Fruit fly (Drosophila melanogaster) whole organism, embryonic: ENCODE measurements around the gene Der-2.
A peak's percentile ranks its signal among the peaks of the same experiment; 100 is the strongest.

Source experiments
- ATbp ChIP-seq: fragments of 200-800 bp; sonication (Bioruptor generic); optimal IDR thresholded peaks from 2 replicates; lab custom pipeline; 2017; ENCODE audit warnings: missing biosample characterization, mild to moderate bottlenecking, missing genetic modification characterization, missing genetic modification reagents
- Ada2b ChIP-seq: fragments of 200-800 bp; sonication (Bioruptor generic); IDR thresholded peaks from 2 replicates; pipeline ENCODE4 v1.3.6; 2022; ENCODE audit warnings: missing biosample characterization, missing genetic modification characterization
- Bteb2 ChIP-seq: fragments of 200-800 bp; sonication (Bioruptor generic); optimal IDR thresholded peaks from 2 replicates; lab custom pipeline; 2016; ENCODE audit warnings: missing biosample characterization, missing genetic modification characterization
- CG10462 ChIP-seq: fragments of 200-800 bp; sonication (Bioruptor generic); optimal IDR thresholded peaks from 2 replicates; lab custom pipeline; 2016; ENCODE audit warnings: missing biosample characterization, missing genetic modification characterization
- CG10543 ChIP-seq: fragments of 200-800 bp; sonication (Bioruptor generic); optimal IDR thresholded peaks from 3 replicates; lab custom pipeline; 2017; ENCODE audit warnings: missing biosample characterization, mild to moderate bottlenecking, missing genetic modification characterization, moderate library complexity
- CG10959 ChIP-seq: fragments of 200-800 bp; sonication (Bioruptor generic); IDR thresholded peaks from 2 replicates; pipeline ENCODE4 v1.3.6; 2022; ENCODE audit warnings: missing biosample characterization, missing genetic modification characterization
- CG11504 ChIP-seq: fragments of 200-800 bp; sonication (Bioruptor generic); optimal IDR thresholded peaks from 3 replicates; lab custom pipeline; 2019; ENCODE audit warnings: missing biosample characterization, mild to moderate bottlenecking, missing genetic modification characterization, moderate library complexity
- CG15011 ChIP-seq: fragments of 200-800 bp; sonication (Bioruptor generic); optimal IDR thresholded peaks from 3 replicates; lab custom pipeline; 2018; ENCODE audit warnings: missing biosample characterization, mild to moderate bottlenecking, missing genetic modification characterization
- CG1647 ChIP-seq: fragments of 200-800 bp; sonication (Bioruptor generic); optimal IDR thresholded peaks from 3 replicates; lab custom pipeline; 2016; ENCODE audit warnings: missing biosample characterization, missing genetic modification characterization
- CG17359 ChIP-seq: fragments of 200-800 bp; sonication (Bioruptor generic); optimal IDR thresholded peaks from 3 replicates; lab custom pipeline; 2018; ENCODE audit warnings: missing biosample characterization, mild to moderate bottlenecking, missing genetic modification characterization, moderate library complexity
- CG18011 ChIP-seq: fragments of 200-800 bp; sonication (Bioruptor generic); optimal IDR thresholded peaks from 2 replicates; lab custom pipeline; 2017; ENCODE audit warnings: missing biosample characterization, missing genetic modification characterization, mild to moderate bottlenecking, moderate library complexity, missing genotype
- CG18599 ChIP-seq: fragments of 200-800 bp; sonication (Bioruptor generic); optimal IDR thresholded peaks from 3 replicates; lab custom pipeline; 2017; ENCODE audit warnings: missing biosample characterization, missing genetic modification characterization, mild to moderate bottlenecking, moderate library complexity, missing genetic modification reagents
- CG2116 ChIP-seq: fragments of 200-800 bp; sonication (Bioruptor generic); optimal IDR thresholded peaks from 3 replicates; lab custom pipeline; 2018; ENCODE audit warnings: missing biosample characterization, mild to moderate bottlenecking, missing genetic modification characterization
- CG2199 ChIP-seq: fragments of 200-800 bp; sonication (Bioruptor generic); IDR thresholded peaks from 3 replicates; pipeline ENCODE4 v1.3.6; 2022; ENCODE audit warnings: missing biosample characterization, missing genetic modification characterization
- CG34376 ChIP-seq: fragments of 200-800 bp; sonication (Bioruptor generic); optimal IDR thresholded peaks from 2 replicates; lab custom pipeline; 2018; ENCODE audit warnings: missing biosample characterization, mild to moderate bottlenecking, missing genetic modification characterization
- CG34422 ChIP-seq: fragments of 200-800 bp; sonication (Bioruptor generic); IDR thresholded peaks from 3 replicates; pipeline ENCODE4 v1.3.6; 2022; ENCODE audit warnings: missing biosample characterization, missing genetic modification characterization
- CG43689 ChIP-seq: fragments of 200-800 bp; sonication (Bioruptor generic); IDR thresholded peaks from 2 replicates; pipeline ENCODE4 v1.3.6; 2022; ENCODE audit warnings: missing biosample characterization, missing genetic modification characterization
- CG4617 ChIP-seq: fragments of 200-800 bp; sonication (Bioruptor generic); optimal IDR thresholded peaks from 3 replicates; lab custom pipeline; 2016; ENCODE audit warnings: missing biosample characterization, missing genetic modification characterization, borderline replicate concordance
- CG7839 ChIP-seq: fragments of 200-800 bp; sonication (Bioruptor generic); optimal IDR thresholded peaks from 3 replicates; lab custom pipeline; 2018; ENCODE audit warnings: missing biosample characterization, mild to moderate bottlenecking, missing genetic modification characterization, moderate library complexity
- CG7987 ChIP-seq: fragments of 200-800 bp; sonication (Bioruptor generic); optimal IDR thresholded peaks from 2 replicates; lab custom pipeline; 2018; ENCODE audit warnings: missing biosample characterization, mild to moderate bottlenecking, missing genetic modification characterization, moderate library complexity
- CG8290 ChIP-seq, 3 experiments: fragments of 200-800 bp; sonication (Bioruptor generic); optimal IDR thresholded peaks; 2 replicates each; lab custom pipeline; 2016 to 2019; ENCODE audit warnings: missing biosample characterization in 3 of 3, missing genetic modification characterization in 3 of 3, mild to moderate bottlenecking in 2 of 3, moderate library complexity in 1 of 3
- CG8478 ChIP-seq: fragments of >200 bp; optimal IDR thresholded peaks from 2 replicates; lab custom pipeline; 2018
- CG9817 ChIP-seq: fragments of 200-800 bp; sonication (Bioruptor generic); optimal IDR thresholded peaks from 2 replicates; lab custom pipeline; 2018; ENCODE audit warnings: missing biosample characterization, mild to moderate bottlenecking, missing genetic modification characterization, moderate library complexity
- CHES-1-like ChIP-seq: fragments of 200-800 bp; sonication (Bioruptor generic); optimal IDR thresholded peaks from 2 replicates; lab custom pipeline; 2016; ENCODE audit warnings: missing biosample characterization, missing genetic modification characterization
- Dp ChIP-seq: fragments of 200-800 bp; sonication (Bioruptor generic); optimal IDR thresholded peaks from 2 replicates; lab custom pipeline; 2018; ENCODE audit warnings: missing biosample characterization, mild to moderate bottlenecking, missing genetic modification characterization, moderate library complexity
- Dref ChIP-seq: fragments of 200-800 bp; sonication (Bioruptor generic); IDR thresholded peaks from 2 replicates; pipeline ENCODE4 v1.3.6; 2022; ENCODE audit warnings: missing biosample characterization, missing genetic modification characterization
- GATAe ChIP-seq: fragments of 200-800 bp; sonication (Bioruptor generic); conservative IDR thresholded peaks from 2 replicates; pipeline ENCODE4 v1.3.6; 2022; ENCODE audit warnings: missing biosample characterization, missing genetic modification characterization
- H2.0 ChIP-seq: fragments of 200-800 bp; sonication (Bioruptor generic); IDR thresholded peaks from 2 replicates; pipeline ENCODE4 v1.3.6; 2022; ENCODE audit warnings: missing biosample characterization, missing genetic modification characterization
- HmgZ ChIP-seq: fragments of 200-800 bp; sonication (Bioruptor generic); optimal IDR thresholded peaks from 2 replicates; lab custom pipeline; 2018; ENCODE audit warnings: missing biosample characterization, mild to moderate bottlenecking, missing genetic modification characterization
- Vsx1 ChIP-seq: fragments of 200-800 bp; sonication (Bioruptor generic); optimal IDR thresholded peaks from 2 replicates; lab custom pipeline; 2017; ENCODE audit warnings: missing biosample characterization, mild to moderate bottlenecking, missing genetic modification characterization, missing genetic modification reagents
- ac ChIP-seq: fragments of 200-800 bp; sonication (Bioruptor generic); optimal IDR thresholded peaks from 3 replicates; lab custom pipeline; 2017; ENCODE audit warnings: missing biosample characterization, mild to moderate bottlenecking, missing genetic modification characterization
- bowl ChIP-seq: fragments of 200-800 bp; sonication (Bioruptor generic); IDR thresholded peaks from 2 replicates; pipeline ENCODE4 v1.3.6; 2022; ENCODE audit warnings: missing biosample characterization, missing genetic modification characterization
- chif ChIP-seq, 2 experiments: fragments of 200-800 bp; sonication (Bioruptor generic); optimal IDR thresholded peaks; 3 replicates each; lab custom pipeline; 2016; ENCODE audit warnings: missing biosample characterization in 2 of 2, missing genetic modification characterization in 2 of 2
- crol ChIP-seq: fragments of 200-800 bp; sonication (Bioruptor generic); IDR thresholded peaks from 2 replicates; pipeline ENCODE4 v1.3.6; 2022; ENCODE audit warnings: missing biosample characterization, missing genetic modification characterization
- cwo ChIP-seq: fragments of 200-800 bp; sonication (Bioruptor generic); optimal IDR thresholded peaks from 3 replicates; lab custom pipeline; 2017; ENCODE audit warnings: missing biosample characterization, missing genetic modification characterization, mild to moderate bottlenecking, moderate library complexity, missing genetic modification reagents
- dati ChIP-seq: fragments of 200-800 bp; sonication (Bioruptor generic); IDR thresholded peaks from 2 replicates; pipeline ENCODE4 v1.3.6; 2022; ENCODE audit warnings: missing biosample characterization, missing genetic modification characterization
- exex ChIP-seq: fragments of 200-800 bp; sonication (Bioruptor generic); optimal IDR thresholded peaks from 4 replicates; lab custom pipeline; 2018; ENCODE audit warnings: missing biosample characterization, mild to moderate bottlenecking, missing genetic modification characterization, moderate library complexity
- grn ChIP-seq: fragments of 200-800 bp; sonication (Bioruptor generic); optimal IDR thresholded peaks from 3 replicates; lab custom pipeline; 2017; ENCODE audit warnings: missing biosample characterization, missing genetic modification characterization
- gsb ChIP-seq: fragments of 200-800 bp; sonication (Bioruptor generic); IDR thresholded peaks from 2 replicates; pipeline ENCODE4 v1.3.6; 2022; ENCODE audit warnings: missing biosample characterization, missing genetic modification characterization
- lab ChIP-seq: fragments of 200-800 bp; sonication (Bioruptor generic); optimal IDR thresholded peaks from 3 replicates; lab custom pipeline; 2017; ENCODE audit warnings: missing biosample characterization, missing genetic modification characterization, mild to moderate bottlenecking, moderate library complexity, missing genetic modification reagents
- lilli ChIP-seq: fragments of 200-800 bp; sonication (Bioruptor generic); optimal IDR thresholded peaks from 3 replicates; lab custom pipeline; 2016; ENCODE audit warnings: missing biosample characterization, missing genetic modification characterization
- mirr ChIP-seq: fragments of 200-800 bp; sonication (Bioruptor generic); optimal IDR thresholded peaks from 3 replicates; lab custom pipeline; 2018; ENCODE audit warnings: missing biosample characterization, mild to moderate bottlenecking, missing genetic modification characterization
- nerfin-1 ChIP-seq: fragments of 200-800 bp; sonication (Bioruptor generic); optimal IDR thresholded peaks from 3 replicates; lab custom pipeline; 2019; ENCODE audit warnings: missing biosample characterization, mild to moderate bottlenecking, missing genetic modification characterization, moderate library complexity
- p53 ChIP-seq: fragments of 200-800 bp; sonication (Bioruptor generic); optimal IDR thresholded peaks from 2 replicates; lab custom pipeline; 2016; ENCODE audit warnings: missing biosample characterization, missing genetic modification characterization
- pan ChIP-seq, 4 experiments: fragments of >200 bp in 3 of 4; fragments of 200-800 bp in 1 of 4; sonication (Bioruptor generic) in 1 of 4; optimal IDR thresholded peaks in 3 of 4; IDR thresholded peaks in 1 of 4; 2 replicates each; pipeline versions ENCODE4 v1.3.6 to Lab custom; 2017 to 2022; ENCODE audit warnings: missing biosample characterization in 2 of 4, missing genetic modification characterization in 2 of 4, mixed read lengths in 1 of 4
- phol ChIP-seq: fragments of 200-800 bp; sonication (Bioruptor generic); optimal IDR thresholded peaks from 3 replicates; lab custom pipeline; 2018; ENCODE audit warnings: missing biosample characterization, mild to moderate bottlenecking, missing genetic modification characterization, moderate library complexity
- sr ChIP-seq: fragments of 200-800 bp; sonication (Bioruptor generic); IDR thresholded peaks from 3 replicates; pipeline ENCODE4 v1.3.6; 2022; ENCODE audit warnings: missing biosample characterization, missing genetic modification characterization
- stc ChIP-seq: fragments of 200-800 bp; sonication (Bioruptor generic); IDR thresholded peaks from 2 replicates; pipeline ENCODE4 v1.3.6; 2022; ENCODE audit warnings: missing biosample characterization, missing genetic modification characterization
- sug ChIP-seq: fragments of 200-800 bp; optimal IDR thresholded peaks from 2 replicates; lab custom pipeline; 2019; ENCODE audit warnings: missing biosample characterization, mild to moderate bottlenecking, missing genetic modification characterization, moderate library complexity
- tx ChIP-seq: fragments of 200-800 bp; sonication (Bioruptor generic); optimal IDR thresholded peaks from 2 replicates; lab custom pipeline; 2016; ENCODE audit warnings: missing biosample characterization, missing genetic modification characterization

Gene Der-2

dm6 chr3R:16446836-16447235 is 37.2 kb downstream of the Der-2 start:
- TF ChIP-seq cwo (peak; percentile 34), CG10462 (GFP tag; lab: Kevin White, UChicago) (no peak), Vsx1 (GFP tag; lab: Kevin White, UChicago) (peak; percentile 93), CG8290 (GFP tag; optimal IDR thresholded peaks at IDR 0.05; lab: Kevin White, UChicago) (no peak), CG8290 (tag; optimal IDR thresholded peaks at IDR 0.05; lab: Kevin White, UChicago) (peak in 1 of 2 experiments; percentile 17), CG7987 (GFP tag; lab: Kevin White, UChicago) (no peak), exex (tag; lab: Kevin White, UChicago) (peak; percentile 83), phol (tag; lab: Kevin White, UChicago) (no peak), sug (tag; lab: Kevin White, UChicago) (peak; percentile 98), GATAe (GFP tag; lab: Robert Waterston, UW) (peak; percentile 86), crol (peak; percentile 60; the same call in 1 of the 2 replicates), CG34422 (GFP tag; lab: Robert Waterston, UW) (no peak), sr (GFP tag; lab: Robert Waterston, UW) (no peak), CG7839 (tag; lab: Kevin White, UChicago) (no peak), CG2199 (0 out of 3 replicates have a peak, but pooled peaks have one; percentile 26), mirr (GFP tag; lab: Kevin White, UChicago) (peak; percentile 74), CG43689 (GFP tag; lab: Robert Waterston, UW) (no peak), Dp (GFP tag; lab: Kevin White, UChicago) (no peak), CG18011 (GFP tag; lab: Kevin White, UChicago) (no peak), ATbp (GFP tag; lab: Kevin White, UChicago) (no peak), CG17359 (tag; lab: Kevin White, UChicago) (no peak), lab (GFP tag; lab: Kevin White, UChicago) (peak; percentile 14), CG9817 (no peak), CG8478 (lab: Kevin White, UChicago) (no peak), CG34376 (GFP tag; lab: Kevin White, UChicago) (peak; percentile 44), pan (optimal IDR thresholded peaks at IDR 0.05; lab: Kevin White, UChicago) (no peak), pan (GFP tag; optimal IDR thresholded peaks at IDR 0.05 in 1 of 2, IDR thresholded peaks at IDR 0.05 in 1 of 2) (no peak), grn (peak; percentile 55), HmgZ (tag; lab: Kevin White, UChicago) (no peak)

dm6 chr3R:16442937-16443336 is 41.1 kb downstream of the Der-2 start, which contains the start of the genes Ttc1 and CG14882:
Ttc1 (minus strand) TSS chr3R:16443007.
CG14882 (plus strand) TSS chr3R:16443207.
- TF ChIP-seq H2.0 (GFP tag; lab: Robert Waterston, UW) (peak; percentile 92), Bteb2 (GFP tag; lab: Kevin White, UChicago) (peak; percentile 92), nerfin-1 (tag; lab: Kevin White, UChicago) (peak; percentile 58), CG18599 (GFP tag; lab: Kevin White, UChicago) (no peak), Ada2b (peak; percentile 34; the same call in 1 of the 2 replicates), p53 (peak; percentile 54), CG15011 (no peak), dati (no peak), CG4617 (GFP tag; lab: Kevin White, UChicago) (peak; percentile 69), CHES-1-like (GFP tag; lab: Kevin White, UChicago) (peak; percentile 88), gsb (GFP tag; lab: Robert Waterston, UW) (peak; percentile 74), CG1647 (peak; percentile 83), CG10959 (GFP tag; lab: Robert Waterston, UW) (no peak), stc (peak; percentile 76), bowl (GFP tag; lab: Robert Waterston, UW) (peak; percentile 84), chif (GFP tag; optimal IDR thresholded peaks at IDR 0.05; lab: Kevin White, UChicago) (peak; percentile 62 to 85), CG10543 (GFP tag; lab: Kevin White, UChicago) (peak; percentile 70), tx (GFP tag; lab: Kevin White, UChicago) (peak; percentile 86), CG11504 (no peak), ac (GFP tag; lab: Kevin White, UChicago) (no peak), Dref (GFP tag; lab: Robert Waterston, UW) (peak; percentile 73), CG2116 (GFP tag; lab: Kevin White, UChicago) (peak; percentile 72), lilli (GFP tag; lab: Kevin White, UChicago) (peak; percentile 94)
